Worm (Caenorhabditis elegans): ENCODE data around the gene C44F1.1.

DNA sequence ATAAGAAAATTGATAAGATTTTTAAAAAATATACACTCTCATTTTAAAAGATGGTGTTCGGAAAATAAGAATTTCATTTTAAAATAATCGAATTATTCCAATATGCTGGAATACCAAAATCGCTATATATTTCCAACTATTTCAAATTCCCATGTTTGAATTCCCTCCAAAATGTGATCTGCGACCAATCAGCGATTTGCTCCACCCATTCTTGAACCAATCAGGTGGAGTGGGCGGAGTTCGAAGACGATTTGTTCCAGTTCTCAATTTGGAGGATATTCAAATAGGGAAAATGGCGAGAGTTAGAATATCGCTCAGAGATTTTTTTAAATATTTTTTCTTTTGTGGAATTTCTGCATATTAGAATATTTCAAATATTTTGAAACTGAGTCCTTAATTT, 25.5 kb upstream of the C44F1.1 start:
- TF ChIP-seq pha-4 (tag; optimal IDR thresholded peaks at IDR 0.05) (no peak), ces-1 (GFP tag; optimal IDR thresholded peaks at IDR 0.05) (no peak), blmp-1 (tag; optimal IDR thresholded peaks at IDR 0.05) (no peak), mab-5 (tag; optimal IDR thresholded peaks at IDR 0.05) (no peak), bed-3 (GFP tag; optimal IDR thresholded peaks at IDR 0.05) (no peak), ztf-11 (tag; optimal IDR thresholded peaks at IDR 0.05) (no peak)

Measured in whole organism, mixed stage, embryonic.